Worm (Caenorhabditis elegans): Measurements from ENCODE around the gene F42F12.14.

The F42F12.14 gene

ce11 chrX:12328676-12329075 lies 19.8 kb upstream of the F42F12.14 start, which contains the start of gene srd-45:
Gene srd-45, plus strand, starts transcription at chrX:12328976.
- no peak for TF ChIP-seq skn-1 (tag; optimal IDR thresholded peaks at IDR 0.05)
- TF ChIP-seq R02D3.7 (tag; optimal IDR thresholded peaks at IDR 0.05) = no peak
- no peak for TF ChIP-seq nhr-6 (tag; optimal IDR thresholded peaks at IDR 0.05)
- no peak for TF ChIP-seq alr-1 (tag; optimal IDR thresholded peaks at IDR 0.05)
- no peak for TF ChIP-seq ztf-11 (tag; optimal IDR thresholded peaks at IDR 0.05)
- no peak for TF ChIP-seq mbf-1 (tag; optimal IDR thresholded peaks at IDR 0.05)
- no peak for TF ChIP-seq lin-11 (tag; optimal IDR thresholded peaks at IDR 0.05)
- no peak for TF ChIP-seq nhr-10 (tag; optimal IDR thresholded peaks at IDR 0.05)
- TF ChIP-seq lin-13 (GFP tag; optimal IDR thresholded peaks at IDR 0.05) = no peak
- TF ChIP-seq unc-39 (tag; optimal IDR thresholded peaks at IDR 0.05) = no peak
- TF ChIP-seq dmd-4 (tag; optimal IDR thresholded peaks at IDR 0.05) = no peak
- no peak for TF ChIP-seq ceh-16 (tag; optimal IDR thresholded peaks at IDR 0.05)
- TF ChIP-seq nhr-23 (tag; optimal IDR thresholded peaks at IDR 0.05) = no peak
- no peak for TF ChIP-seq nhr-129 (tag; optimal IDR thresholded peaks at IDR 0.05)
- TF ChIP-seq nhr-21 (tag; optimal IDR thresholded peaks at IDR 0.05) = no peak

- no peak for TF ChIP-seq snpc-4 (tag; optimal IDR thresholded peaks at IDR 0.05)
- TF ChIP-seq zag-1 (tag; optimal IDR thresholded peaks at IDR 0.05) = no peak
- TF ChIP-seq blmp-1 (tag; optimal IDR thresholded peaks at IDR 0.05; ENCODE audit: insufficient read depth) = no peak
- TF ChIP-seq nhr-25 (tag; optimal IDR thresholded peaks at IDR 0.05) = no peak
- no peak for TF ChIP-seq skn-1 (tag; optimal IDR thresholded peaks at IDR 0.05)
- TF ChIP-seq nhr-129 (tag; optimal IDR thresholded peaks at IDR 0.05) = no peak
- TF ChIP-seq nhr-10 (tag; optimal IDR thresholded peaks at IDR 0.05) = no peak
- no peak for TF ChIP-seq crh-2 (tag; optimal IDR thresholded peaks at IDR 0.05)
- no peak for TF ChIP-seq sem-4 (tag; optimal IDR thresholded peaks at IDR 0.05)
- no peak for TF ChIP-seq Y55F3AM.14 (GFP tag; optimal IDR thresholded peaks at IDR 0.05)
- no peak for TF ChIP-seq alr-1 (tag; optimal IDR thresholded peaks at IDR 0.05)
- no peak for TF ChIP-seq egl-27 (tag; optimal IDR thresholded peaks at IDR 0.05)
- no peak for TF ChIP-seq mbf-1 (tag; optimal IDR thresholded peaks at IDR 0.05)
- TF ChIP-seq dmd-4 (tag; optimal IDR thresholded peaks at IDR 0.05) = no peak
- no peak for TF ChIP-seq mab-5 (tag; optimal IDR thresholded peaks at IDR 0.05)
- TF ChIP-seq sma-3 (GFP tag; optimal IDR thresholded peaks at IDR 0.05) = no peak
- TF ChIP-seq ZK546.5 (tag; optimal IDR thresholded peaks at IDR 0.05) = no peak
- no peak for TF ChIP-seq nhr-77 (tag; optimal IDR thresholded peaks at IDR 0.05)
These were observed 16.6 kb upstream of the F42F12.14 start, which contains the start of gene srd-46 for ce11 chrX:12331795-12332194. Gene srd-46, plus strand, starts transcription at chrX:12332095.

ce11 chrX:12333479-12333878 lies 14.9 kb upstream of the F42F12.14 start, which contains the start of gene srd-47:
Gene srd-47, plus strand, starts transcription at chrX:12333642.
- no peak for TF ChIP-seq dmd-4 (tag; optimal IDR thresholded peaks at IDR 0.05)
- TF ChIP-seq ztf-1 (GFP tag; conservative IDR thresholded peaks at IDR 0.05) = no peak
- no peak for TF ChIP-seq unc-55 (GFP tag; optimal IDR thresholded peaks at IDR 0.05)
- no peak for TF ChIP-seq nhr-6 (tag; optimal IDR thresholded peaks at IDR 0.05)
- TF ChIP-seq nhr-23 (tag; optimal IDR thresholded peaks at IDR 0.05) = no peak
- TF ChIP-seq sem-4 (tag; optimal IDR thresholded peaks at IDR 0.05) = no peak
- no peak for TF ChIP-seq zag-1 (tag; optimal IDR thresholded peaks at IDR 0.05)
- TF ChIP-seq elt-3 (tag; optimal IDR thresholded peaks at IDR 0.05) = no peak

- no peak for TF ChIP-seq nhr-11 (tag; optimal IDR thresholded peaks at IDR 0.05)
- TF ChIP-seq ztf-1 (GFP tag; conservative IDR thresholded peaks at IDR 0.05) = no peak
- TF ChIP-seq sma-9 (GFP tag; optimal IDR thresholded peaks at IDR 0.05) = no peak
- TF ChIP-seq sma-9 (tag; optimal IDR thresholded peaks at IDR 0.05) = no peak
- TF ChIP-seq sem-4 (tag; optimal IDR thresholded peaks at IDR 0.05) = no peak
- no peak for TF ChIP-seq nhr-6 (tag; optimal IDR thresholded peaks at IDR 0.05)
- no peak for TF ChIP-seq gmeb-1 (tag; optimal IDR thresholded peaks at IDR 0.05)
- no peak for TF ChIP-seq elt-1 (tag; optimal IDR thresholded peaks at IDR 0.05)
These were observed 12.6 kb upstream of the F42F12.14 start, which contains the start of gene srd-48 for ce11 chrX:12335808-12336207. Gene srd-48, plus strand, starts transcription at chrX:12336108.

ce11 chrX:12337846-12338490 lies 10.5 kb upstream of the F42F12.14 start, which contains the start of gene srd-44:
Gene srd-44, plus strand, starts transcription at chrX:12338440.
- TF ChIP-seq crh-2 (tag; optimal IDR thresholded peaks at IDR 0.05) = peak; percentile 21
- peak; percentile 17 for TF ChIP-seq sma-3 (GFP tag; optimal IDR thresholded peaks at IDR 0.05)
- TF ChIP-seq snpc-4 (tag; optimal IDR thresholded peaks at IDR 0.05) = no peak
- TF ChIP-seq lin-39 (tag; optimal IDR thresholded peaks at IDR 0.05) = no peak
- peak; percentile 25 for TF ChIP-seq fos-1 (tag; optimal IDR thresholded peaks at IDR 0.05)
- no peak for TF ChIP-seq unc-55 (GFP tag; optimal IDR thresholded peaks at IDR 0.05)
- no peak for TF ChIP-seq skn-1 (tag; optimal IDR thresholded peaks at IDR 0.05)
- TF ChIP-seq nhr-21 (tag; optimal IDR thresholded peaks at IDR 0.05) = peak; percentile 18
